Worm (Caenorhabditis elegans) whole organism, L3 larva: ENCODE results near the gene B0222.15.
A peak's percentile ranks its signal among the peaks of the same experiment; 100 is the strongest.

Experiments
- R02D3.7 ChIP-seq: fragments of 150-350 bp; optimal IDR thresholded peaks from 2 replicates; lab custom pipeline; 2014; ENCODE audit warnings: missing biosample characterization, missing genetic modification characterization
- ama-1 ChIP-seq: fragments of 150-350 bp; optimal IDR thresholded peaks from 2 replicates; lab custom pipeline; 2018
- ceh-28 ChIP-seq: fragments of 150-350 bp; optimal IDR thresholded peaks from 2 replicates; lab custom pipeline; 2014; ENCODE audit warnings: missing biosample characterization, missing genetic modification reagents, missing genetic modification characterization
- ceh-82 ChIP-seq: fragments of 150-350 bp; optimal IDR thresholded peaks from 2 replicates; lab custom pipeline; 2014; ENCODE audit warnings: missing biosample characterization, missing genetic modification characterization
- daf-12 ChIP-seq: fragments of 150-350 bp; optimal IDR thresholded peaks from 2 replicates; lab custom pipeline; 2014; ENCODE audit warnings: missing biosample characterization, missing genetic modification reagents, missing genetic modification characterization
- egl-27 ChIP-seq: sonication (generic microtip); optimal IDR thresholded peaks from 4 replicates; lab custom pipeline; 2017; ENCODE audit warnings: missing biosample characterization, missing genetic modification reagents, missing genetic modification characterization
- elt-1 ChIP-seq: fragments of 150-350 bp; optimal IDR thresholded peaks from 2 replicates; lab custom pipeline; 2014; ENCODE audit warnings: missing biosample characterization, missing genetic modification characterization
- elt-2 ChIP-seq: sonication (generic microtip); optimal IDR thresholded peaks from 2 replicates; lab custom pipeline; 2016; ENCODE audit warnings: missing genetic modification reagents, mild to moderate bottlenecking, missing genetic modification characterization, missing compliant biosample characterization
- eor-1 ChIP-seq, 2 experiments: fragments of 150-350 bp; optimal IDR thresholded peaks; 2 replicates each; lab custom pipeline; 2014 to 2018; ENCODE audit warnings: missing biosample characterization in 2 of 2, missing genetic modification characterization in 2 of 2
- fkh-10 ChIP-seq: sonication (generic microtip); optimal IDR thresholded peaks from 2 replicates; lab custom pipeline; 2017; ENCODE audit warnings: missing biosample characterization, missing genetic modification reagents, missing genetic modification characterization
- fkh-2 ChIP-seq: fragments of 150-350 bp; optimal IDR thresholded peaks from 2 replicates; lab custom pipeline; 2014; ENCODE audit warnings: missing biosample characterization, missing genetic modification reagents, missing genetic modification characterization
- hmg-11 ChIP-seq: sonication (generic microtip); optimal IDR thresholded peaks from 2 replicates; lab custom pipeline; 2016; ENCODE audit warnings: missing genetic modification characterization, missing compliant biosample characterization
- jun-1 ChIP-seq: fragments of 150-350 bp; optimal IDR thresholded peaks from 2 replicates; lab custom pipeline; 2014; ENCODE audit warnings: missing biosample characterization, missing genetic modification reagents, missing genetic modification characterization
- lin-15B ChIP-seq: fragments of 150-350 bp; optimal IDR thresholded peaks from 2 replicates; lab custom pipeline; 2014; ENCODE audit warnings: missing biosample characterization, missing genetic modification characterization
- lin-39 ChIP-seq: fragments of 150-350 bp; optimal IDR thresholded peaks from 2 replicates; lab custom pipeline; 2018; ENCODE audit warnings: missing biosample characterization, missing genetic modification reagents, missing genetic modification characterization
- lsy-12 ChIP-seq: sonication (generic microtip); optimal IDR thresholded peaks from 2 replicates; lab custom pipeline; 2016; ENCODE audit warnings: mild to moderate bottlenecking, missing genetic modification characterization, missing compliant biosample characterization
- nfya-1 ChIP-seq: sonication (generic microtip); optimal IDR thresholded peaks from 2 replicates; lab custom pipeline; 2017; ENCODE audit warnings: missing genetic modification characterization, mild to moderate bottlenecking, missing compliant biosample characterization, antibody characterized with exemption, moderate library complexity; ENCODE audit not compliant: insufficient read depth
- nhr-12 ChIP-seq: fragments of 150-350 bp; optimal IDR thresholded peaks from 2 replicates; lab custom pipeline; 2014; ENCODE audit warnings: missing biosample characterization, missing genetic modification characterization
- nhr-23 ChIP-seq: fragments of 150-350 bp; optimal IDR thresholded peaks from 2 replicates; lab custom pipeline; 2014; ENCODE audit warnings: missing biosample characterization, missing genetic modification reagents, missing genetic modification characterization
- nhr-237 ChIP-seq: fragments of 150-350 bp; optimal IDR thresholded peaks from 2 replicates; lab custom pipeline; 2014; ENCODE audit warnings: missing biosample characterization, missing genetic modification characterization
- nhr-25 ChIP-seq: sonication (generic microtip); optimal IDR thresholded peaks from 2 replicates; lab custom pipeline; 2017; ENCODE audit warnings: missing biosample characterization, missing genetic modification characterization
- nhr-28 ChIP-seq: fragments of 150-350 bp; optimal IDR thresholded peaks from 2 replicates; lab custom pipeline; 2014; ENCODE audit warnings: missing biosample characterization, missing genetic modification characterization
- nhr-43 ChIP-seq: sonication (generic microtip); optimal IDR thresholded peaks from 2 replicates; lab custom pipeline; 2016; ENCODE audit warnings: mild to moderate bottlenecking, missing genetic modification characterization, missing compliant biosample characterization; ENCODE audit not compliant: poor library complexity, severe bottlenecking
- nhr-67 ChIP-seq: fragments of 150-350 bp; optimal IDR thresholded peaks from 2 replicates; lab custom pipeline; 2014; ENCODE audit warnings: missing biosample characterization, missing genetic modification characterization
- pqm-1 ChIP-seq: fragments of 150-350 bp; optimal IDR thresholded peaks from 2 replicates; lab custom pipeline; 2017; ENCODE audit warnings: missing biosample characterization, missing genetic modification characterization, inconsistent platforms
- skn-1 ChIP-seq: fragments of 150-350 bp; optimal IDR thresholded peaks from 2 replicates; lab custom pipeline; 2014; ENCODE audit warnings: missing biosample characterization, missing genetic modification characterization
- snpc-4 ChIP-seq: fragments of 150-350 bp; optimal IDR thresholded peaks from 2 replicates; lab custom pipeline; 2014; ENCODE audit warnings: missing biosample characterization, missing genetic modification characterization
- tbx-2 ChIP-seq: sonication (generic microtip); optimal IDR thresholded peaks from 2 replicates; lab custom pipeline; 2016; ENCODE audit warnings: mild to moderate bottlenecking, missing genetic modification characterization, missing compliant biosample characterization
- unc-62 ChIP-seq: fragments of 150-350 bp; sonication (generic microtip); optimal IDR thresholded peaks from 4 replicates; lab custom pipeline; 2014; ENCODE audit warnings: missing biosample characterization, missing genetic modification reagents, missing genetic modification characterization
- zag-1 ChIP-seq: fragments of 150-350 bp; optimal IDR thresholded peaks from 2 replicates; lab custom pipeline; 2014; ENCODE audit warnings: missing biosample characterization, missing genetic modification characterization
- ztf-4 ChIP-seq: fragments of 150-350 bp; optimal IDR thresholded peaks from 2 replicates; lab custom pipeline; 2014; ENCODE audit warnings: missing biosample characterization, missing genetic modification characterization

The B0222.15 gene

ce11 chrV:9155616-9156015 is 963 bp downstream of the B0222.15 start:
- TF ChIP-seq lin-39, result no peak
- no peak for TF ChIP-seq tbx-2 (tag; lab: Kevin White, UChicago)

ce11 chrV:9154772-9155171 is 1.8 kb downstream of the B0222.15 start, which contains the start of gene B0222.5:
Gene B0222.5, minus strand, starts transcription at chrV:9154872.
- TF ChIP-seq eor-1 (tag; optimal IDR thresholded peaks at IDR 0.05; lab: Kevin White, UChicago) (no peak), elt-1 (tag; lab: Kevin White, UChicago) (no peak), hmg-11 (tag; lab: Kevin White, UChicago) (no peak), nhr-67 (tag; lab: Kevin White, UChicago) (no peak), nhr-28 (no peak), elt-2 (tag; lab: Kevin White, UChicago) (no peak), jun-1 (tag; lab: Kevin White, UChicago) (no peak), snpc-4 (tag; lab: Kevin White, UChicago) (no peak), ceh-28 (no peak), fkh-2 (tag; lab: Kevin White, UChicago) (no peak), R02D3.7 (tag; lab: Kevin White, UChicago) (no peak), ama-1 (lab: Kevin White, UChicago) (no peak), nhr-23 (tag; lab: Kevin White, UChicago) (no peak), ztf-4 (tag; lab: Kevin White, UChicago) (no peak)

ce11 chrV:9152339-9152738 is 4.2 kb downstream of the B0222.15 start:
- TF ChIP-seq ztf-4 (tag; lab: Kevin White, UChicago) (no peak), nhr-25 (peak; percentile 16)

- TF ChIP-seq fkh-2 (tag; lab: Kevin White, UChicago) (no peak), skn-1 (no peak), hmg-11 (tag; lab: Kevin White, UChicago) (no peak), zag-1 (tag; lab: Kevin White, UChicago) (no peak), egl-27 (no peak), unc-62 (GFP tag; lab: Kevin White, UChicago) (no peak), elt-2 (tag; lab: Kevin White, UChicago) (no peak), nfya-1 (tag; lab: Kevin White, UChicago) (no peak), eor-1 (tag; optimal IDR thresholded peaks at IDR 0.05; lab: Kevin White, UChicago) (no peak), nhr-237 (tag; lab: Kevin White, UChicago) (no peak), nhr-12 (no peak), jun-1 (tag; lab: Kevin White, UChicago) (no peak), nhr-23 (tag; lab: Kevin White, UChicago) (no peak)
Observed at ce11 chrV:9148151-9148550, 8.4 kb downstream of the B0222.15 start.

- TF ChIP-seq nhr-43 (tag; lab: Kevin White, UChicago) (peak; percentile 76), nhr-23 (tag; lab: Kevin White, UChicago) (peak; percentile 47), hmg-11 (tag; lab: Kevin White, UChicago) (no peak), eor-1 (tag; optimal IDR thresholded peaks at IDR 0.05; lab: Kevin White, UChicago) (no peak), nhr-25 (peak; percentile 67), elt-2 (tag; lab: Kevin White, UChicago) (peak; percentile 34), nfya-1 (tag; lab: Kevin White, UChicago) (peak; percentile 6), elt-1 (tag; lab: Kevin White, UChicago) (peak; percentile 51)
Observed at ce11 chrV:9146849-9147557, 9.6 kb downstream of the B0222.15 start, which contains the start of gene spl-2. Gene spl-2, minus strand, starts transcription at chrV:9146899.

ce11 chrV:9146196-9146595 is 10.4 kb downstream of the B0222.15 start:
- TF ChIP-seq fkh-10 (no peak), nhr-25 (no peak), skn-1 (no peak), nfya-1 (tag; lab: Kevin White, UChicago) (no peak), nhr-67 (tag; lab: Kevin White, UChicago) (no peak), elt-2 (tag; lab: Kevin White, UChicago) (peak; percentile 68), lin-15B (tag; lab: Kevin White, UChicago) (no peak), ceh-82 (tag; lab: Kevin White, UChicago) (no peak), daf-12 (tag; lab: Kevin White, UChicago) (no peak), pqm-1 (tag; lab: Kevin White, UChicago) (peak; percentile 13), lsy-12 (no peak), eor-1 (tag; optimal IDR thresholded peaks at IDR 0.05; lab: Kevin White, UChicago) (no peak)
